Worm (Caenorhabditis elegans) whole organism, late embryonic: ENCODE data around the gene lgc-25.
A peak's percentile ranks its signal among the peaks of the same experiment; 100 is the strongest.

Experiments used
- C08G9.2 ChIP-seq: sonication (generic microtip); optimal IDR thresholded peaks from 2 replicates; lab custom pipeline; 2016; ENCODE audit warnings: mild to moderate bottlenecking, missing genetic modification characterization, moderate library complexity, missing compliant biosample characterization
- C38D4.7 ChIP-seq: fragments of 200-800 bp; sonication (Bioruptor generic); optimal IDR thresholded peaks from 2 replicates; lab custom pipeline; 2018; ENCODE audit warnings: mild to moderate bottlenecking, missing genetic modification characterization, moderate library complexity, missing compliant biosample characterization
- F13H6.1 ChIP-seq: sonication (generic microtip); optimal IDR thresholded peaks from 2 replicates; lab custom pipeline; 2016; ENCODE audit warnings: missing genetic modification characterization, missing compliant biosample characterization
- K09A11.1 ChIP-seq: sonication (generic microtip); optimal IDR thresholded peaks from 2 replicates; lab custom pipeline; 2017; ENCODE audit warnings: antibody characterized with exemption, mild to moderate bottlenecking, missing genetic modification characterization, missing compliant biosample characterization; ENCODE audit not compliant: insufficient read depth
- T23F11.4 ChIP-seq: fragments of 200-800 bp; sonication (Bioruptor generic); optimal IDR thresholded peaks from 2 replicates; lab custom pipeline; 2018; ENCODE audit warnings: mild to moderate bottlenecking, missing genetic modification characterization, missing compliant biosample characterization
- ceh-14 ChIP-seq: sonication (generic microtip); optimal IDR thresholded peaks from 2 replicates; lab custom pipeline; 2016; ENCODE audit warnings: missing genotype, missing genetic modification characterization, missing compliant biosample characterization
- ceh-18 ChIP-seq: sonication (generic microtip); optimal IDR thresholded peaks from 2 replicates; lab custom pipeline; 2016; ENCODE audit warnings: missing genetic modification characterization, missing compliant biosample characterization
- ceh-24 ChIP-seq: sonication (generic microtip); optimal IDR thresholded peaks from 2 replicates; lab custom pipeline; 2016; ENCODE audit warnings: mild to moderate bottlenecking, missing genetic modification characterization, missing compliant biosample characterization
- ceh-30 ChIP-seq: fragments of 150-350 bp; optimal IDR thresholded peaks from 2 replicates; lab custom pipeline; 2014; ENCODE audit warnings: missing biosample characterization, missing genetic modification characterization
- ceh-31 ChIP-seq: sonication (generic microtip); optimal IDR thresholded peaks from 2 replicates; lab custom pipeline; 2016; ENCODE audit warnings: missing genetic modification characterization, missing compliant biosample characterization
- ceh-34 ChIP-seq: sonication (generic microtip); optimal IDR thresholded peaks from 2 replicates; lab custom pipeline; 2016; ENCODE audit warnings: mild to moderate bottlenecking, missing genetic modification characterization, missing compliant biosample characterization
- ceh-45 ChIP-seq: fragments of 200-800 bp; sonication (Bioruptor generic); IDR thresholded peaks from 2 replicates; pipeline ENCODE4 v1.3.6; 2022; ENCODE audit warnings: missing genetic modification reagents, missing genetic modification characterization, missing compliant biosample characterization
- ceh-48 ChIP-seq: sonication (generic microtip); optimal IDR thresholded peaks from 2 replicates; lab custom pipeline; 2016; ENCODE audit warnings: missing genetic modification characterization, inconsistent platforms, missing compliant biosample characterization
- ceh-9 ChIP-seq: sonication (generic microtip); optimal IDR thresholded peaks from 2 replicates; lab custom pipeline; 2016; ENCODE audit warnings: mild to moderate bottlenecking, missing genetic modification characterization, inconsistent platforms, missing compliant biosample characterization
- dve-1 ChIP-seq: sonication (generic microtip); optimal IDR thresholded peaks from 2 replicates; lab custom pipeline; 2017; ENCODE audit warnings: antibody characterized with exemption, mild to moderate bottlenecking, missing genetic modification characterization, missing compliant biosample characterization
- ets-4 ChIP-seq: sonication (generic microtip); optimal IDR thresholded peaks from 2 replicates; lab custom pipeline; 2016; ENCODE audit warnings: missing genetic modification characterization, missing compliant biosample characterization
- eyg-1 ChIP-seq: sonication (generic microtip); optimal IDR thresholded peaks from 2 replicates; lab custom pipeline; 2016; ENCODE audit warnings: missing genotype, missing genetic modification characterization, missing compliant biosample characterization
- fax-1 ChIP-seq: sonication (generic microtip); optimal IDR thresholded peaks from 2 replicates; lab custom pipeline; 2016; ENCODE audit warnings: missing genotype, missing genetic modification characterization, missing compliant biosample characterization
- fkh-6 ChIP-seq: sonication (generic microtip); optimal IDR thresholded peaks from 2 replicates; lab custom pipeline; 2016; ENCODE audit warnings: missing genetic modification characterization, missing compliant biosample characterization
- hlh-13 ChIP-seq: fragments of 200-800 bp; sonication (Bioruptor generic); optimal IDR thresholded peaks from 2 replicates; lab custom pipeline; 2018; ENCODE audit warnings: mild to moderate bottlenecking, missing genetic modification characterization, missing compliant biosample characterization
- hlh-30 ChIP-seq: sonication (generic microtip); optimal IDR thresholded peaks from 2 replicates; lab custom pipeline; 2017; ENCODE audit warnings: antibody characterized with exemption, missing genetic modification characterization, missing compliant biosample characterization; ENCODE audit not compliant: insufficient read depth
- hlh-6 ChIP-seq: sonication (generic microtip); optimal IDR thresholded peaks from 2 replicates; lab custom pipeline; 2016; ENCODE audit warnings: missing genotype, missing genetic modification characterization, missing compliant biosample characterization
- hlh-8 ChIP-seq: sonication (generic microtip); optimal IDR thresholded peaks from 2 replicates; lab custom pipeline; 2016; ENCODE audit warnings: missing genotype, missing genetic modification characterization, missing compliant biosample characterization
- lim-6 ChIP-seq: sonication (generic microtip); optimal IDR thresholded peaks from 2 replicates; lab custom pipeline; 2016; ENCODE audit warnings: missing genetic modification characterization, missing compliant biosample characterization
- mec-3 ChIP-seq: sonication (generic microtip); optimal IDR thresholded peaks from 2 replicates; lab custom pipeline; 2016; ENCODE audit warnings: borderline replicate concordance, missing genetic modification characterization, missing compliant biosample characterization
- nhr-11 ChIP-seq: fragments of 150-350 bp; optimal IDR thresholded peaks from 2 replicates; lab custom pipeline; 2014; ENCODE audit warnings: missing biosample characterization, missing genetic modification characterization
- pag-3 ChIP-seq: sonication (generic microtip); optimal IDR thresholded peaks from 2 replicates; lab custom pipeline; 2016; ENCODE audit warnings: missing compliant biosample characterization, missing genetic modification characterization, borderline replicate concordance
- pha-2 ChIP-seq: sonication (generic microtip); optimal IDR thresholded peaks from 2 replicates; lab custom pipeline; 2017; ENCODE audit warnings: mild to moderate bottlenecking, missing genetic modification characterization, missing compliant biosample characterization
- pha-4 ChIP-seq: fragments of 150-350 bp; optimal IDR thresholded peaks from 2 replicates; lab custom pipeline; 2018; ENCODE audit warnings: missing biosample characterization, missing genetic modification reagents, missing genetic modification characterization
- pros-1 ChIP-seq: fragments of 150-350 bp; optimal IDR thresholded peaks from 2 replicates; lab custom pipeline; 2014; ENCODE audit warnings: missing biosample characterization, missing genetic modification reagents, missing genetic modification characterization
- ref-2 ChIP-seq: sonication (generic microtip); optimal IDR thresholded peaks from 2 replicates; lab custom pipeline; 2016; ENCODE audit warnings: missing genetic modification characterization, missing compliant biosample characterization
- rnt-1 ChIP-seq: sonication (generic microtip); optimal IDR thresholded peaks from 2 replicates; lab custom pipeline; 2016; ENCODE audit warnings: missing genetic modification characterization, missing compliant biosample characterization
- sox-2 ChIP-seq: fragments of 200-800 bp; sonication (Bioruptor generic); IDR thresholded peaks from 2 replicates; pipeline ENCODE4 v1.3.6; 2022; ENCODE audit warnings: missing genetic modification reagents, missing genetic modification characterization, missing compliant biosample characterization
- sox-4 ChIP-seq: sonication (generic microtip); optimal IDR thresholded peaks from 2 replicates; lab custom pipeline; 2017; ENCODE audit warnings: mild to moderate bottlenecking, missing genetic modification characterization, inconsistent platforms, missing compliant biosample characterization
- syd-9 ChIP-seq: sonication (generic microtip); optimal IDR thresholded peaks from 2 replicates; lab custom pipeline; 2016; ENCODE audit warnings: mild to moderate bottlenecking, missing genetic modification characterization, moderate library complexity, missing compliant biosample characterization
- tbx-7 ChIP-seq: sonication (generic microtip); optimal IDR thresholded peaks from 2 replicates; lab custom pipeline; 2016; ENCODE audit warnings: missing genotype, missing genetic modification characterization, missing compliant biosample characterization
- ttx-3 ChIP-seq: sonication (generic microtip); optimal IDR thresholded peaks from 2 replicates; lab custom pipeline; 2016; ENCODE audit warnings: missing genetic modification reagents, missing genetic modification characterization, missing compliant biosample characterization
- unc-3 ChIP-seq, 2 experiments: fragments of 200-800 bp in 1 of 2; sonication (Bioruptor generic) in 1 of 2; sonication (generic microtip) in 1 of 2; conservative IDR thresholded peaks in 1 of 2; optimal IDR thresholded peaks in 1 of 2; 2 replicates each; pipeline versions ENCODE4 v1.3.6 to Lab custom; 2016 to 2022; ENCODE audit warnings: missing compliant biosample characterization in 2 of 2, missing genetic modification characterization in 2 of 2, missing genetic modification reagents in 1 of 2
- unc-42 ChIP-seq: sonication (generic microtip); optimal IDR thresholded peaks from 2 replicates; lab custom pipeline; 2016; ENCODE audit warnings: missing genotype, missing genetic modification characterization, missing compliant biosample characterization

Gene lgc-25

ce11 chrX:14145634-14146033, 15.9 kb downstream of the lgc-25 start:
- no peak for TF ChIP-seq K09A11.1 (tag; lab: Kevin White, UChicago)
- no peak for TF ChIP-seq hlh-8 (tag; lab: Kevin White, UChicago)
- no peak for TF ChIP-seq sox-4 (tag; lab: Kevin White, UChicago)
- TF ChIP-seq ceh-34: no peak
- TF ChIP-seq ref-2 (tag; lab: Kevin White, UChicago): no peak
- TF ChIP-seq fkh-6 (tag; lab: Kevin White, UChicago): no peak
- no peak for TF ChIP-seq fax-1 (tag; lab: Kevin White, UChicago)
- no peak for TF ChIP-seq ceh-45
- no peak for TF ChIP-seq pha-2 (tag; lab: Kevin White, UChicago)
- TF ChIP-seq dve-1 (tag; lab: Kevin White, UChicago): no peak
- TF ChIP-seq unc-3 (GFP tag; conservative IDR thresholded peaks at IDR 0.05; lab: Robert Waterston, UW): no peak
- TF ChIP-seq unc-3 (tag; optimal IDR thresholded peaks at IDR 0.05; lab: Kevin White, UChicago): no peak
- TF ChIP-seq syd-9 (tag; lab: Kevin White, UChicago): no peak
- no peak for TF ChIP-seq C08G9.2 (tag; lab: Kevin White, UChicago)
- TF ChIP-seq tbx-7 (tag; lab: Kevin White, UChicago): no peak
- TF ChIP-seq ceh-30 (tag; lab: Kevin White, UChicago): no peak

ce11 chrX:14141896-14142392, 19.6 kb downstream of the lgc-25 start, which contains the start of gene ceh-89:
TSS of gene ceh-89 (plus strand) at chrX:14141946.
- TF ChIP-seq hlh-13 (GFP tag; lab: Kevin White, UChicago): no peak
- TF ChIP-seq pag-3: no peak
- TF ChIP-seq ttx-3 (tag; lab: Kevin White, UChicago): no peak
- no peak for TF ChIP-seq ceh-34
- no peak for TF ChIP-seq ceh-24
- TF ChIP-seq unc-42 (tag; lab: Kevin White, UChicago): no peak
- TF ChIP-seq ceh-9 (tag; lab: Kevin White, UChicago): no peak

- no peak for TF ChIP-seq ets-4 (tag; lab: Kevin White, UChicago)
- TF ChIP-seq F13H6.1 (tag; lab: Kevin White, UChicago): no peak
- TF ChIP-seq mec-3 (tag; lab: Kevin White, UChicago): no peak
- TF ChIP-seq ceh-48: peak; percentile 24
- peak; percentile 17 for TF ChIP-seq unc-42 (tag; lab: Kevin White, UChicago)
- TF ChIP-seq ceh-18 (tag; lab: Kevin White, UChicago): no peak
- TF ChIP-seq sox-2 (GFP tag; lab: Robert Waterston, UW): no peak
- no peak for TF ChIP-seq pha-4 (tag; lab: Kevin White, UChicago)
These were observed 20.1 kb downstream of the lgc-25 start for ce11 chrX:14141344-14141841.

- TF ChIP-seq nhr-11 (tag; lab: Kevin White, UChicago) (no peak), mec-3 (tag; lab: Kevin White, UChicago) (no peak), unc-42 (tag; lab: Kevin White, UChicago) (no peak), pha-2 (tag; lab: Kevin White, UChicago) (no peak)
These were observed 21.5 kb downstream of the lgc-25 start, which contains the start of gene nkat-1 for ce11 chrX:14140040-14140439. TSS of gene nkat-1 (minus strand) at chrX:14140140.

ce11 chrX:14134883-14135282, 26.7 kb downstream of the lgc-25 start:
- TF ChIP-seq C08G9.2 (tag; lab: Kevin White, UChicago) (no peak), ceh-30 (tag; lab: Kevin White, UChicago) (no peak), hlh-30 (tag; lab: Kevin White, UChicago) (no peak), pha-2 (tag; lab: Kevin White, UChicago) (no peak), ceh-31 (tag; lab: Kevin White, UChicago) (no peak), C38D4.7 (GFP tag; lab: Kevin White, UChicago) (no peak), F13H6.1 (tag; lab: Kevin White, UChicago) (no peak), pros-1 (no peak), T23F11.4 (GFP tag; lab: Kevin White, UChicago) (no peak), rnt-1 (tag; lab: Kevin White, UChicago) (no peak), K09A11.1 (tag; lab: Kevin White, UChicago) (no peak), hlh-8 (tag; lab: Kevin White, UChicago) (no peak), ceh-14 (tag; lab: Kevin White, UChicago) (no peak), pha-4 (tag; lab: Kevin White, UChicago) (no peak), pag-3 (no peak), hlh-6 (tag; lab: Kevin White, UChicago) (no peak), eyg-1 (tag; lab: Kevin White, UChicago) (no peak), sox-2 (GFP tag; lab: Robert Waterston, UW) (no peak), lim-6 (tag; lab: Kevin White, UChicago) (no peak)
